ENCODE assay signal across 7 worm cellular contexts in the genomic region with DNA sequence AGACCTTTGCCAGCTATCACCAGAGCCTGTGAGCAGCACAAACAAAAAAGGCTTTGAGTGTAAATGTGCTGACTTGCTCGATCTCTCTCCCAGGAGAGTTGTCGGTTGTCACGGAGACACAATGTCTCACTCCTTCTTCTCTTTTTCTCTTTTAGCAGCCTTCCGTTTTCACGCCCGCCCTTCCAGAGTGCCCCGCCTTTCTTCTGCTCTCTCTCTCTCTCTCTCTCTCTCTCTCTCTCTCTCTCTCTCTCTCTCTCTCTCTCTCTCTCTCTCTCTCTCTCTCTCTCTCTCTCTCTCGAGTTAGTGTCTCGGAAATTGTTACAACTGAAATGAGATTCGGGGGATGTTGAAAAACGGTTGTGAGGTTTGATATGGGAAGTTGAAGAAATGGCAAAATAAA.
A peak's percentile ranks its signal among the peaks of the same experiment; 100 is the strongest.
TF ChIP-seq lines count a peak whose summit lies in the region.

No protein-coding gene starts in this region.

TF ChIP-seq in whole organism, L1 larva, 84 proteins besides CTCF, POLR2A, EP300 and RAD21:
- TF ChIP-seq efl-1 (optimal IDR thresholded peaks at IDR 0.05; lab: Kevin White, UChicago) (peak in 1 of 2 experiments; percentile 21), efl-1 (GFP tag; optimal IDR thresholded peaks at IDR 0.05 in 1 of 2; lab: Kevin White, UChicago) (no peak), pax-3 (tag; optimal IDR thresholded peaks at IDR 0.05; lab: Kevin White, UChicago) (peak; percentile 16), fkh-8 (tag; optimal IDR thresholded peaks at IDR 0.05; lab: Kevin White, UChicago) (peak; percentile 71), dsc-1 (tag; optimal IDR thresholded peaks at IDR 0.05; lab: Kevin White, UChicago) (no peak)

TF ChIP-seq in whole organism, L3 larva, 47 proteins besides CTCF, POLR2A, EP300 and RAD21:
- TF ChIP-seq nfya-1 (tag; optimal IDR thresholded peaks at IDR 0.05; lab: Kevin White, UChicago; ENCODE audit: insufficient read depth) (peak; percentile 8), ZK546.5 (tag; optimal IDR thresholded peaks at IDR 0.05; lab: Kevin White, UChicago) (no peak)

TF ChIP-seq in whole organism, L4 larva, 104 proteins besides CTCF, POLR2A, EP300 and RAD21:
- no peak for TF ChIP-seq zag-1 (tag; optimal IDR thresholded peaks at IDR 0.05; lab: Kevin White, UChicago)
- peak; percentile 77 for TF ChIP-seq set-16 (GFP tag; IDR thresholded peaks at IDR 0.05; lab: Robert Waterston, UW)

TF ChIP-seq in whole organism, late embryonic, 69 proteins besides CTCF, POLR2A, EP300 and RAD21:
- TF ChIP-seq T23F11.4 (GFP tag; optimal IDR thresholded peaks at IDR 0.05; lab: Kevin White, UChicago) = peak; percentile 1
- no peak for TF ChIP-seq sdc-2 (tag; optimal IDR thresholded peaks at IDR 0.05; lab: Kevin White, UChicago)

TF ChIP-seq in whole organism, midembryonic, 9 proteins besides CTCF, POLR2A, EP300 and RAD21:
- no peak for TF ChIP-seq flt-1 (GFP tag; IDR thresholded peaks at IDR 0.05; lab: Robert Waterston, UW)
- 0 out of 2 replicates have a peak, but pooled peaks have one; percentile 31 for TF ChIP-seq klf-2 (GFP tag; conservative IDR thresholded peaks at IDR 0.05; lab: Robert Waterston, UW)
- no peak for TF ChIP-seq ztf-23 (GFP tag; IDR thresholded peaks at IDR 0.05; lab: Robert Waterston, UW)
- TF ChIP-seq ref-1 (GFP tag; conservative IDR thresholded peaks at IDR 0.05; lab: Robert Waterston, UW) = no peak
- TF ChIP-seq T22C8.4 (GFP tag; IDR thresholded peaks at IDR 0.05; lab: Robert Waterston, UW) = no peak

TF ChIP-seq in whole organism, mixed stage, embryonic, 35 proteins besides CTCF, POLR2A, EP300 and RAD21:
- TF ChIP-seq M03D4.4 (tag; optimal IDR thresholded peaks at IDR 0.05; lab: Kevin White, UChicago) (peak; percentile 5), ceh-43 (GFP tag; optimal IDR thresholded peaks at IDR 0.05; lab: Kevin White, UChicago) (no peak), ztf-11 (tag; optimal IDR thresholded peaks at IDR 0.05; lab: Kevin White, UChicago) (no peak), hlh-1 (tag; optimal IDR thresholded peaks at IDR 0.05; lab: Kevin White, UChicago) (no peak)
TF ChIP-seq in whole organism, mixed stage, embryonic: peak in this region for 1.

TF ChIP-seq in whole organism, young adult, 124 proteins besides CTCF, POLR2A, EP300 and RAD21:
- TF ChIP-seq egl-18 (GFP tag; IDR thresholded peaks at IDR 0.05; lab: Robert Waterston, UW) (no peak), D2030.7 (GFP tag; IDR thresholded peaks at IDR 0.05; lab: Robert Waterston, UW) (peak; percentile 36; the same call in 1 of the 2 replicates), ztf-3 (GFP tag; optimal IDR thresholded peaks at IDR 0.05; lab: Kevin White, UChicago) (no peak), hmg-1.2 (GFP tag; IDR thresholded peaks at IDR 0.05; lab: Robert Waterston, UW) (0 out of 2 replicates have a peak, but pooled peaks have one; percentile 11), snpc-1.3 (tag; optimal IDR thresholded peaks at IDR 0.05; lab: Kevin White, UChicago; ENCODE audit: insufficient read depth) (no peak), somi-1 (GFP tag; optimal IDR thresholded peaks at IDR 0.05; lab: Kevin White, UChicago) (no peak), ccch-3 (GFP tag; optimal IDR thresholded peaks at IDR 0.05; lab: Kevin White, UChicago) (no peak), snpc-1.1 (tag; optimal IDR thresholded peaks at IDR 0.05; lab: Kevin White, UChicago; ENCODE audit: insufficient read depth) (no peak), unc-130 (GFP tag; optimal IDR thresholded peaks at IDR 0.05; lab: Kevin White, UChicago) (no peak), dpff-1 (tag; optimal IDR thresholded peaks at IDR 0.05; lab: Kevin White, UChicago) (no peak), nfya-2 (GFP tag; IDR thresholded peaks at IDR 0.05; lab: Robert Waterston, UW) (no peak), F22D6.2 (tag; optimal IDR thresholded peaks at IDR 0.05; lab: Kevin White, UChicago) (no peak), T07F8.4 (tag; optimal IDR thresholded peaks at IDR 0.05; lab: Kevin White, UChicago) (no peak), egrh-3 (GFP tag; IDR thresholded peaks at IDR 0.05; lab: Robert Waterston, UW) (peak; percentile 54), F49E8.2 (tag; optimal IDR thresholded peaks at IDR 0.05; lab: Kevin White, UChicago; ENCODE audit: insufficient read depth) (no peak), dpl-1 (GFP tag; optimal IDR thresholded peaks at IDR 0.05; lab: Kevin White, UChicago) (no peak), mcd-1 (GFP tag; IDR thresholded peaks at IDR 0.05; lab: Robert Waterston, UW) (peak; percentile 26; the same call in 1 of the 2 replicates), Y79H2A.3 (GFP tag; conservative IDR thresholded peaks at IDR 0.05; lab: Robert Waterston, UW) (no peak), nhr-90 (tag; optimal IDR thresholded peaks at IDR 0.05; lab: Kevin White, UChicago) (no peak), lir-1 (GFP tag; conservative IDR thresholded peaks at IDR 0.05; lab: Robert Waterston, UW) (no peak), F10E7.11 (tag; optimal IDR thresholded peaks at IDR 0.05; lab: Kevin White, UChicago) (no peak), chd-7 (tag; optimal IDR thresholded peaks at IDR 0.05; lab: Kevin White, UChicago) (no peak), ztf-26 (tag; optimal IDR thresholded peaks at IDR 0.05; lab: Kevin White, UChicago) (no peak), lin-26 (GFP tag; IDR thresholded peaks at IDR 0.05; lab: Robert Waterston, UW) (no peak), B0261.1 (tag; optimal IDR thresholded peaks at IDR 0.05; lab: Kevin White, UChicago) (no peak), mes-4 (tag; optimal IDR thresholded peaks at IDR 0.05; lab: Kevin White, UChicago) (no peak), nfya-1 (tag; optimal IDR thresholded peaks at IDR 0.05; lab: Kevin White, UChicago; ENCODE audit: borderline replicate concordance, insufficient read depth) (no peak), Y53F4B.3 (GFP tag; IDR thresholded peaks at IDR 0.05; lab: Robert Waterston, UW) (no peak)
TF ChIP-seq in whole organism, young adult: peak in this region for 4.
